Worm (Caenorhabditis elegans) whole organism, L3 larva: ENCODE results near the gene C02E7.10.

Experiments
- aly-2 ChIP-seq: fragments of 150-350 bp; optimal IDR thresholded peaks from 2 replicates; lab custom pipeline; 2014; ENCODE audit warnings: missing biosample characterization, missing genetic modification characterization
- ceh-9 ChIP-seq: sonication (generic microtip); optimal IDR thresholded peaks from 2 replicates; lab custom pipeline; 2018; ENCODE audit warnings: missing biosample characterization, missing genetic modification characterization
- elt-2 ChIP-seq: sonication (generic microtip); optimal IDR thresholded peaks from 2 replicates; lab custom pipeline; 2016; ENCODE audit warnings: missing genetic modification reagents, mild to moderate bottlenecking, missing genetic modification characterization, missing compliant biosample characterization
- elt-3 ChIP-seq, 3 experiments: fragments of 150-350 bp in 1 of 3; sonication (generic microtip) in 2 of 3; optimal IDR thresholded peaks; 2 replicates in 2 of 3; 4 replicates in 1 of 3; lab custom pipeline; 2014 to 2017; ENCODE audit warnings: missing biosample characterization in 3 of 3, missing genetic modification characterization in 3 of 3
- fos-1 ChIP-seq: fragments of 150-350 bp; optimal IDR thresholded peaks from 2 replicates; lab custom pipeline; 2014; ENCODE audit warnings: missing biosample characterization, missing genetic modification characterization
- mdl-1 ChIP-seq: fragments of 150-350 bp; optimal IDR thresholded peaks from 2 replicates; lab custom pipeline; 2014; ENCODE audit warnings: missing biosample characterization, missing genetic modification characterization
- nfya-1 ChIP-seq: sonication (generic microtip); optimal IDR thresholded peaks from 2 replicates; lab custom pipeline; 2017; ENCODE audit warnings: missing genetic modification characterization, mild to moderate bottlenecking, missing compliant biosample characterization, antibody characterized with exemption, moderate library complexity; ENCODE audit not compliant: insufficient read depth
- nhr-11 ChIP-seq: fragments of 150-350 bp; optimal IDR thresholded peaks from 2 replicates; lab custom pipeline; 2014; ENCODE audit warnings: missing biosample characterization, missing genetic modification characterization
- nhr-12 ChIP-seq: fragments of 150-350 bp; optimal IDR thresholded peaks from 2 replicates; lab custom pipeline; 2014; ENCODE audit warnings: missing biosample characterization, missing genetic modification characterization
- sea-2 ChIP-seq: fragments of 150-350 bp; sonication (generic microtip); optimal IDR thresholded peaks from 4 replicates; lab custom pipeline; 2014; ENCODE audit warnings: missing biosample characterization, missing genetic modification reagents, missing genetic modification characterization
- skn-1 ChIP-seq: fragments of 150-350 bp; optimal IDR thresholded peaks from 2 replicates; lab custom pipeline; 2014; ENCODE audit warnings: missing biosample characterization, missing genetic modification characterization
- tbx-2 ChIP-seq: sonication (generic microtip); optimal IDR thresholded peaks from 2 replicates; lab custom pipeline; 2016; ENCODE audit warnings: mild to moderate bottlenecking, missing genetic modification characterization, missing compliant biosample characterization
- zag-1 ChIP-seq: fragments of 150-350 bp; optimal IDR thresholded peaks from 2 replicates; lab custom pipeline; 2014; ENCODE audit warnings: missing biosample characterization, missing genetic modification characterization
- ztf-4 ChIP-seq: fragments of 150-350 bp; optimal IDR thresholded peaks from 2 replicates; lab custom pipeline; 2014; ENCODE audit warnings: missing biosample characterization, missing genetic modification characterization

DNA sequence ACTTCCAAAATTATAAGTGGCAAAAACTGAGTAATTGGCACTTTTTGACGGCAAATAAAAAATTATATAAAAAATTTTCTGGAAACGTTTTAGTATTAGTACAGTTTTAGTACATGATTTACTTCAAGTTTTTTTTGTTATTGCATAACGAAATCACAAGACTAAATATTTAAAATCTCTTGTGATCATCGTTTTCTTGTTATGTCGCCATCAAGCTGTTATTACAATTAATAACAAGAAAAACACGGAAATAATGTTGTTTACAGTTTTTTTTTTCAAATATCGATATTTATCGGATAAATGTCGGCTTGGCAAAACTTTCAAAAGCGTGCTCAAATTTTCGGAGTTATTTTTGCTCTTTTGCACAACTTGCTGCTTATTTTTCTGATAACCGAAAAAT is 15.8 kb upstream of the C02E7.10 start, which contains the start of gene str-209:
- no peak for TF ChIP-seq sea-2 (GFP tag; lab: Kevin White, UChicago)
- TF ChIP-seq mdl-1 (tag; lab: Kevin White, UChicago) = no peak
- TF ChIP-seq ceh-9 (tag; lab: Kevin White, UChicago) = no peak
- no peak for TF ChIP-seq aly-2 (tag; lab: Kevin White, UChicago)
- TF ChIP-seq elt-3 (tag; optimal IDR thresholded peaks at IDR 0.05; lab: Kevin White, UChicago) = no peak
- TF ChIP-seq zag-1 (tag; lab: Kevin White, UChicago) = no peak
- no peak for TF ChIP-seq nhr-11 (tag; lab: Kevin White, UChicago)
- TF ChIP-seq fos-1 (tag; lab: Kevin White, UChicago) = no peak
- TF ChIP-seq elt-2 = no peak
- no peak for TF ChIP-seq nhr-12 (tag; lab: Kevin White, UChicago)
- no peak for TF ChIP-seq ztf-4
- TF ChIP-seq nfya-1 (tag; lab: Kevin White, UChicago) = no peak
- TF ChIP-seq tbx-2 (tag; lab: Kevin White, UChicago) = no peak
- no peak for TF ChIP-seq skn-1 (tag; lab: Kevin White, UChicago)
